Worm (Caenorhabditis elegans) whole organism, L1 larva: ENCODE results near the gene srd-49.

Source experiments
- C04F5.9 ChIP-seq: sonication (generic microtip); optimal IDR thresholded peaks from 2 replicates; lab custom pipeline; 2016; ENCODE audit warnings: missing genetic modification characterization, missing compliant biosample characterization
- C16A3.4 ChIP-seq: fragments of 150-350 bp; optimal IDR thresholded peaks from 2 replicates; lab custom pipeline; 2014; ENCODE audit warnings: missing biosample characterization, missing genetic modification characterization
- aha-1 ChIP-seq: fragments of 150-350 bp; optimal IDR thresholded peaks from 2 replicates; lab custom pipeline; 2014; ENCODE audit warnings: missing biosample characterization, missing genetic modification characterization
- alr-1 ChIP-seq: fragments of 200-800 bp; sonication (Bioruptor generic); optimal IDR thresholded peaks from 2 replicates; lab custom pipeline; 2018; ENCODE audit warnings: borderline replicate concordance, mild to moderate bottlenecking, missing genetic modification characterization, missing compliant biosample characterization
- blmp-1 ChIP-seq: fragments of 150-350 bp; optimal IDR thresholded peaks from 2 replicates; lab custom pipeline; 2014; ENCODE audit warnings: missing biosample characterization, missing genetic modification characterization
- ces-1 ChIP-seq: fragments of 150-350 bp; optimal IDR thresholded peaks from 2 replicates; lab custom pipeline; 2014; ENCODE audit warnings: missing biosample characterization, missing genetic modification reagents, missing genetic modification characterization
- dsc-1 ChIP-seq: sonication (generic microtip); optimal IDR thresholded peaks from 2 replicates; lab custom pipeline; 2016; ENCODE audit warnings: mild to moderate bottlenecking, missing genetic modification characterization, missing compliant biosample characterization
- elt-2 ChIP-seq: sonication (generic microtip); optimal IDR thresholded peaks from 2 replicates; lab custom pipeline; 2016; ENCODE audit warnings: missing genetic modification characterization, mild to moderate bottlenecking, inconsistent platforms, missing compliant biosample characterization, missing genetic modification reagents
- fkh-4 ChIP-seq: sonication (generic microtip); optimal IDR thresholded peaks from 2 replicates; lab custom pipeline; 2016; ENCODE audit warnings: missing compliant biosample characterization, missing genetic modification characterization, borderline replicate concordance
- jun-1 ChIP-seq: fragments of 150-350 bp; optimal IDR thresholded peaks from 2 replicates; lab custom pipeline; 2014; ENCODE audit warnings: missing biosample characterization, missing genetic modification reagents, missing genetic modification characterization
- lin-13 ChIP-seq: fragments of 150-350 bp; optimal IDR thresholded peaks from 2 replicates; lab custom pipeline; 2014; ENCODE audit warnings: missing biosample characterization, missing genetic modification reagents, missing genetic modification characterization
- lin-14 ChIP-seq: fragments of 200-800 bp; sonication (Bioruptor generic); optimal IDR thresholded peaks from 2 replicates; lab custom pipeline; 2018; ENCODE audit warnings: mild to moderate bottlenecking, missing genetic modification characterization, moderate library complexity, missing compliant biosample characterization
- lin-15B ChIP-seq: fragments of 150-350 bp; sonication (generic microtip); optimal IDR thresholded peaks from 3 replicates; lab custom pipeline; 2014; ENCODE audit warnings: missing biosample characterization, missing genetic modification characterization
- lin-35 ChIP-seq, 2 experiments: fragments of 150-350 bp; optimal IDR thresholded peaks; 2 replicates each; lab custom pipeline; 2014; ENCODE audit warnings: missing biosample characterization in 2 of 2, missing genetic modification characterization in 2 of 2, missing genetic modification reagents in 2 of 2
- lin-39 ChIP-seq: fragments of 150-350 bp; optimal IDR thresholded peaks from 2 replicates; lab custom pipeline; 2014; ENCODE audit warnings: missing biosample characterization, missing genetic modification reagents, missing genetic modification characterization
- lsy-2 ChIP-seq, 2 experiments: fragments of 150-350 bp; optimal IDR thresholded peaks; 2 replicates each; lab custom pipeline; 2014; ENCODE audit warnings: missing biosample characterization in 2 of 2, missing genetic modification characterization in 2 of 2
- mdl-1 ChIP-seq, 2 experiments: fragments of 150-350 bp; optimal IDR thresholded peaks; 2 replicates each; lab custom pipeline; 2014 to 2017; ENCODE audit warnings: missing biosample characterization in 2 of 2, missing genetic modification characterization in 2 of 2, inconsistent platforms in 1 of 2
- mep-1 ChIP-seq: fragments of 150-350 bp; optimal IDR thresholded peaks from 2 replicates; lab custom pipeline; 2014; ENCODE audit warnings: missing biosample characterization, missing genetic modification characterization
- nhr-12 ChIP-seq: sonication (generic microtip); optimal IDR thresholded peaks from 2 replicates; lab custom pipeline; 2017; ENCODE audit warnings: missing biosample characterization, missing genetic modification characterization
- nhr-19 ChIP-seq: fragments of 200-800 bp; sonication (Bioruptor generic); conservative IDR thresholded peaks from 2 replicates; pipeline ENCODE4 v1.3.6; 2022; ENCODE audit warnings: missing genetic modification characterization, missing compliant biosample characterization
- nhr-20 ChIP-seq: sonication (generic microtip); optimal IDR thresholded peaks from 2 replicates; lab custom pipeline; 2016; ENCODE audit warnings: mild to moderate bottlenecking, missing genetic modification characterization, missing compliant biosample characterization
- nhr-237 ChIP-seq: fragments of 150-350 bp; optimal IDR thresholded peaks from 2 replicates; lab custom pipeline; 2014; ENCODE audit warnings: missing biosample characterization, missing genetic modification characterization
- nhr-28 ChIP-seq: fragments of 150-350 bp; optimal IDR thresholded peaks from 2 replicates; lab custom pipeline; 2014; ENCODE audit warnings: missing biosample characterization, missing genetic modification characterization
- nhr-71 ChIP-seq: sonication (generic microtip); optimal IDR thresholded peaks from 2 replicates; lab custom pipeline; 2016; ENCODE audit warnings: mild to moderate bottlenecking, missing genetic modification characterization, moderate library complexity, missing compliant biosample characterization
- nhr-76 ChIP-seq: sonication (generic microtip); optimal IDR thresholded peaks from 2 replicates; lab custom pipeline; 2017; ENCODE audit warnings: missing biosample characterization, missing genetic modification characterization
- nhr-84 ChIP-seq: sonication (generic microtip); optimal IDR thresholded peaks from 2 replicates; lab custom pipeline; 2017; ENCODE audit warnings: missing biosample characterization, missing genetic modification characterization
- pag-3 ChIP-seq: sonication (generic microtip); optimal IDR thresholded peaks from 2 replicates; lab custom pipeline; 2017; ENCODE audit warnings: missing genetic modification characterization, mild to moderate bottlenecking, missing compliant biosample characterization, antibody characterized with exemption, borderline replicate concordance; ENCODE audit not compliant: insufficient read depth
- pqm-1 ChIP-seq: sonication (generic microtip); optimal IDR thresholded peaks from 3 replicates; lab custom pipeline; 2017; ENCODE audit warnings: missing biosample characterization, missing genetic modification characterization
- rnt-1 ChIP-seq: sonication (generic microtip); optimal IDR thresholded peaks from 2 replicates; lab custom pipeline; 2016; ENCODE audit warnings: mild to moderate bottlenecking, missing genetic modification characterization, moderate library complexity, missing compliant biosample characterization
- snu-23 ChIP-seq: sonication (generic microtip); optimal IDR thresholded peaks from 2 replicates; lab custom pipeline; 2016; ENCODE audit warnings: missing genetic modification characterization, missing compliant biosample characterization
- sox-4 ChIP-seq: sonication (generic microtip); optimal IDR thresholded peaks from 2 replicates; lab custom pipeline; 2016; ENCODE audit warnings: missing genetic modification characterization, missing compliant biosample characterization
- sptf-1 ChIP-seq: fragments of 150-350 bp; optimal IDR thresholded peaks from 2 replicates; lab custom pipeline; 2014; ENCODE audit warnings: missing biosample characterization, missing genetic modification characterization
- unc-62 ChIP-seq: fragments of 150-350 bp; optimal IDR thresholded peaks from 2 replicates; lab custom pipeline; 2014; ENCODE audit warnings: missing biosample characterization, missing genetic modification reagents, missing genetic modification characterization
- vab-15 ChIP-seq: sonication (generic microtip); optimal IDR thresholded peaks from 2 replicates; lab custom pipeline; 2017; ENCODE audit warnings: missing genotype, mild to moderate bottlenecking, missing genetic modification characterization, missing compliant biosample characterization
- zag-1 ChIP-seq: fragments of 150-350 bp; optimal IDR thresholded peaks from 2 replicates; lab custom pipeline; 2014; ENCODE audit warnings: missing biosample characterization, missing genetic modification characterization

The srd-49 gene

ce11 chrV:10058748-10059147 is 35.7 kb upstream of the srd-49 start:
- TF ChIP-seq pag-3 (tag; lab: Kevin White, UChicago) (no peak), nhr-76 (tag; lab: Kevin White, UChicago) (no peak), elt-2 (tag; lab: Kevin White, UChicago) (no peak), snu-23 (GFP tag; lab: Kevin White, UChicago) (no peak), lin-35 (GFP tag; optimal IDR thresholded peaks at IDR 0.05; lab: Kevin White, UChicago) (no peak), nhr-237 (tag; lab: Kevin White, UChicago) (no peak), lsy-2 (tag; optimal IDR thresholded peaks at IDR 0.05; lab: Kevin White, UChicago) (no peak), sox-4 (no peak)

- TF ChIP-seq mep-1 (tag; lab: Kevin White, UChicago): no peak
- peak; percentile 41 for TF ChIP-seq lin-39 (tag; lab: Kevin White, UChicago)
- TF ChIP-seq alr-1 (tag; lab: Kevin White, UChicago): no peak
- TF ChIP-seq nhr-19 (GFP tag; lab: Robert Waterston, UW): no peak
- peak; percentile 36 for TF ChIP-seq nhr-71 (tag; lab: Kevin White, UChicago)
- TF ChIP-seq nhr-84: no peak
- TF ChIP-seq rnt-1 (tag; lab: Kevin White, UChicago): peak; percentile 57
- TF ChIP-seq nhr-28: no peak
- TF ChIP-seq C16A3.4: no peak
- no peak for TF ChIP-seq nhr-12
- TF ChIP-seq pag-3 (tag; lab: Kevin White, UChicago): peak; percentile 49
- TF ChIP-seq snu-23 (GFP tag; lab: Kevin White, UChicago): peak; percentile 7
- no peak for TF ChIP-seq zag-1 (tag; lab: Kevin White, UChicago)
- peak in 1 of 2 experiments; percentile 27 for TF ChIP-seq lsy-2 (tag; optimal IDR thresholded peaks at IDR 0.05; lab: Kevin White, UChicago)
- peak; percentile 51 for TF ChIP-seq lin-14 (GFP tag; lab: Kevin White, UChicago)
- TF ChIP-seq sptf-1: no peak
- no peak for TF ChIP-seq unc-62
- TF ChIP-seq lin-13 (GFP tag; lab: Kevin White, UChicago): no peak
- TF ChIP-seq mdl-1 (tag; optimal IDR thresholded peaks at IDR 0.05; lab: Kevin White, UChicago): no peak
- no peak for TF ChIP-seq blmp-1 (tag; lab: Kevin White, UChicago)
- TF ChIP-seq jun-1 (tag; lab: Kevin White, UChicago): no peak
Measured at ce11 chrV:10060039-10060438, 34.4 kb upstream of the srd-49 start.

- TF ChIP-seq jun-1 (tag; lab: Kevin White, UChicago) (no peak), vab-15 (tag; lab: Kevin White, UChicago) (no peak), alr-1 (tag; lab: Kevin White, UChicago) (no peak), lin-15B (tag; lab: Kevin White, UChicago) (no peak), pqm-1 (tag; lab: Kevin White, UChicago) (no peak), ces-1 (GFP tag; lab: Kevin White, UChicago) (no peak), nhr-20 (tag; lab: Kevin White, UChicago) (no peak), aha-1 (tag; lab: Kevin White, UChicago) (no peak)
Measured at ce11 chrV:10064221-10064620, 30.3 kb upstream of the srd-49 start, which contains the start of gene fipr-13. fipr-13 (plus strand) TSS chrV:10064521.

- TF ChIP-seq C04F5.9 (tag; lab: Kevin White, UChicago) (no peak), lin-14 (GFP tag; lab: Kevin White, UChicago) (no peak), fkh-4 (tag; lab: Kevin White, UChicago) (peak; percentile 84), dsc-1 (tag; lab: Kevin White, UChicago) (peak; percentile 93)
Measured at ce11 chrV:10065679-10066078, 28.8 kb upstream of the srd-49 start.
